Worm (Caenorhabditis elegans) whole organism, L4 larva: ENCODE results near the gene F35D2.6.

Experiments
- F44E2.7 ChIP-seq: fragments of 200-800 bp; sonication (Bioruptor generic); IDR thresholded peaks from 2 replicates; pipeline ENCODE4 v2.1.2; 2022; ENCODE audit warnings: missing genetic modification characterization, missing compliant biosample characterization
- R02D3.7 ChIP-seq: fragments of 150-350 bp; sonication (generic microtip); optimal IDR thresholded peaks from 3 replicates; lab custom pipeline; 2014; ENCODE audit warnings: missing biosample characterization, missing genetic modification characterization
- T20F7.1 ChIP-seq: fragments of 200-800 bp; sonication (Bioruptor generic); optimal IDR thresholded peaks from 2 replicates; lab custom pipeline; 2018; ENCODE audit warnings: mild to moderate bottlenecking, missing genetic modification characterization, missing compliant biosample characterization
- Y105C5A.15 ChIP-seq: fragments of 200-800 bp; sonication (Bioruptor generic); IDR thresholded peaks from 2 replicates; pipeline ENCODE4 v1.3.6; 2022; ENCODE audit warnings: missing genetic modification characterization, missing compliant biosample characterization
- ZK337.2 ChIP-seq: fragments of 200-800 bp; sonication (Bioruptor generic); IDR thresholded peaks from 2 replicates; pipeline ENCODE4 v1.3.6; 2022; ENCODE audit warnings: missing genetic modification reagents, missing genetic modification characterization, missing compliant biosample characterization
- ceh-32 ChIP-seq: sonication (generic microtip); optimal IDR thresholded peaks from 2 replicates; lab custom pipeline; 2016; ENCODE audit warnings: mild to moderate bottlenecking, missing genetic modification characterization, missing compliant biosample characterization; ENCODE audit not compliant: poor library complexity
- ceh-44 ChIP-seq: fragments of 200-800 bp; sonication (Bioruptor generic); IDR thresholded peaks from 2 replicates; pipeline ENCODE4 v1.3.6; 2022; ENCODE audit warnings: missing genetic modification reagents, missing genetic modification characterization, missing compliant biosample characterization
- ceh-62 ChIP-seq: sonication (generic microtip); optimal IDR thresholded peaks from 2 replicates; lab custom pipeline; 2017; ENCODE audit warnings: missing biosample characterization, missing genetic modification characterization
- cey-2 ChIP-seq: sonication (generic microtip); optimal IDR thresholded peaks from 3 replicates; lab custom pipeline; 2017; ENCODE audit warnings: missing genetic modification characterization, mild to moderate bottlenecking, missing compliant biosample characterization, antibody characterized with exemption, borderline replicate concordance; ENCODE audit not compliant: insufficient read depth
- ctbp-1 ChIP-seq: fragments of 200-800 bp; sonication (Bioruptor generic); IDR thresholded peaks from 2 replicates; pipeline ENCODE4 v1.3.6; 2022; ENCODE audit warnings: missing genetic modification reagents, missing genetic modification characterization, missing compliant biosample characterization
- dmd-8 ChIP-seq: fragments of 200-800 bp; sonication (Bioruptor generic); IDR thresholded peaks from 2 replicates; pipeline ENCODE4 v1.3.6; 2022; ENCODE audit warnings: missing genetic modification characterization, missing compliant biosample characterization
- dpl-1 ChIP-seq: fragments of 150-350 bp; optimal IDR thresholded peaks from 2 replicates; lab custom pipeline; 2014; ENCODE audit warnings: missing biosample characterization, missing genetic modification reagents, missing genetic modification characterization
- dve-1 ChIP-seq: sonication (generic microtip); optimal IDR thresholded peaks from 2 replicates; lab custom pipeline; 2017; ENCODE audit warnings: antibody characterized with exemption, mild to moderate bottlenecking, missing genetic modification characterization, missing compliant biosample characterization; ENCODE audit not compliant: insufficient read depth
- gei-8 ChIP-seq: fragments of 200-800 bp; sonication (Bioruptor generic); optimal IDR thresholded peaks from 2 replicates; lab custom pipeline; 2018; ENCODE audit warnings: mild to moderate bottlenecking, missing genetic modification characterization, missing compliant biosample characterization
- hif-1 ChIP-seq, 2 experiments: sonication (generic microtip); optimal IDR thresholded peaks; 2 replicates each; lab custom pipeline; 2016 to 2017; ENCODE audit warnings: missing compliant biosample characterization in 2 of 2, missing genetic modification characterization in 2 of 2, missing genetic modification reagents in 2 of 2, missing genotype in 2 of 2, mild to moderate bottlenecking in 1 of 2
- hlh-11 ChIP-seq: fragments of 200-800 bp; sonication (Bioruptor generic); optimal IDR thresholded peaks from 2 replicates; lab custom pipeline; 2018; ENCODE audit warnings: mild to moderate bottlenecking, missing genetic modification characterization, missing compliant biosample characterization
- hlh-30 ChIP-seq: sonication (generic microtip); optimal IDR thresholded peaks from 2 replicates; lab custom pipeline; 2017; ENCODE audit warnings: antibody characterized with exemption, mild to moderate bottlenecking, missing genetic modification characterization, missing compliant biosample characterization; ENCODE audit not compliant: insufficient read depth
- jun-1 ChIP-seq: fragments of 150-350 bp; optimal IDR thresholded peaks from 2 replicates; lab custom pipeline; 2014; ENCODE audit warnings: missing biosample characterization, missing genetic modification reagents, missing genetic modification characterization
- lim-7 ChIP-seq: fragments of 200-800 bp; sonication (Bioruptor generic); IDR thresholded peaks from 2 replicates; pipeline ENCODE4 v1.3.6; 2022; ENCODE audit warnings: missing genetic modification characterization, missing compliant biosample characterization
- lin-13 ChIP-seq: fragments of 150-350 bp; optimal IDR thresholded peaks from 2 replicates; lab custom pipeline; 2014; ENCODE audit warnings: missing biosample characterization, missing genetic modification reagents, missing genetic modification characterization
- lin-38 ChIP-seq: fragments of 200-800 bp; sonication (Bioruptor generic); IDR thresholded peaks from 2 replicates; pipeline ENCODE4 v1.3.6; 2022; ENCODE audit warnings: missing genetic modification reagents, missing genetic modification characterization, missing compliant biosample characterization
- lsy-2 ChIP-seq, 2 experiments: fragments of 150-350 bp in 1 of 2; sonication (generic microtip) in 1 of 2; optimal IDR thresholded peaks; 2 replicates each; lab custom pipeline; 2014 to 2017; ENCODE audit warnings: missing biosample characterization in 2 of 2, missing genetic modification characterization in 2 of 2
- mep-1 ChIP-seq: fragments of 150-350 bp; sonication (generic microtip); optimal IDR thresholded peaks from 3 replicates; lab custom pipeline; 2014; ENCODE audit warnings: missing biosample characterization, missing genetic modification characterization
- mes-2 ChIP-seq: sonication (generic microtip); optimal IDR thresholded peaks from 2 replicates; lab custom pipeline; 2016; ENCODE audit warnings: missing genotype, mild to moderate bottlenecking, missing genetic modification characterization, missing compliant biosample characterization; ENCODE audit not compliant: poor library complexity, severe bottlenecking
- mxl-2 ChIP-seq: fragments of 200-800 bp; sonication (Bioruptor generic); conservative IDR thresholded peaks from 2 replicates; pipeline ENCODE4 v1.3.6; 2022; ENCODE audit warnings: missing genetic modification reagents, missing genetic modification characterization, missing compliant biosample characterization
- nhr-10 ChIP-seq: fragments of 150-350 bp; optimal IDR thresholded peaks from 2 replicates; lab custom pipeline; 2014; ENCODE audit warnings: missing biosample characterization, missing genetic modification characterization
- nhr-102 ChIP-seq: sonication (generic microtip); optimal IDR thresholded peaks from 2 replicates; lab custom pipeline; 2016; ENCODE audit warnings: mild to moderate bottlenecking, missing genetic modification characterization, moderate library complexity, missing compliant biosample characterization
- nhr-28 ChIP-seq: fragments of 150-350 bp; optimal IDR thresholded peaks from 2 replicates; lab custom pipeline; 2014; ENCODE audit warnings: missing biosample characterization, missing genetic modification characterization
- nhr-42 ChIP-seq: fragments of 200-800 bp; sonication (Bioruptor generic); IDR thresholded peaks from 2 replicates; pipeline ENCODE4 v1.3.6; 2022; ENCODE audit warnings: missing genetic modification characterization, missing compliant biosample characterization
- nhr-77 ChIP-seq: fragments of 150-350 bp; optimal IDR thresholded peaks from 2 replicates; lab custom pipeline; 2014; ENCODE audit warnings: missing biosample characterization, missing genetic modification characterization
- rbr-2 ChIP-seq: sonication (generic microtip); optimal IDR thresholded peaks from 2 replicates; lab custom pipeline; 2016; ENCODE audit warnings: missing genotype, missing genetic modification characterization, missing compliant biosample characterization
- saeg-2 ChIP-seq: fragments of 200-800 bp; sonication (Bioruptor generic); IDR thresholded peaks from 2 replicates; pipeline ENCODE4 v1.3.6; 2022; ENCODE audit warnings: missing genetic modification reagents, missing genetic modification characterization, missing compliant biosample characterization
- tra-1 ChIP-seq: fragments of 200-800 bp; sonication (Bioruptor generic); IDR thresholded peaks from 2 replicates; pipeline ENCODE4 v1.3.6; 2022; ENCODE audit warnings: missing genetic modification reagents, missing genetic modification characterization, missing compliant biosample characterization
- unc-130 ChIP-seq: sonication (generic microtip); optimal IDR thresholded peaks from 2 replicates; lab custom pipeline; 2016; ENCODE audit warnings: missing genetic modification reagents, missing genetic modification characterization, missing compliant biosample characterization
- unc-39 ChIP-seq: sonication (generic microtip); optimal IDR thresholded peaks from 2 replicates; lab custom pipeline; 2017; ENCODE audit warnings: missing biosample characterization, missing genetic modification characterization
- unc-62 ChIP-seq, 3 experiments: fragments of 150-350 bp in 1 of 3; sonication (generic microtip); optimal IDR thresholded peaks in 2 of 3; peaks in 1 of 3; 1 replicate in 1 of 3; 2 replicates in 2 of 3; lab custom pipeline; 2014 to 2017; ENCODE audit warnings: missing biosample characterization in 3 of 3, missing genetic modification characterization in 3 of 3, missing genetic modification reagents in 3 of 3, missing genotype in 1 of 3
- ztf-11 ChIP-seq: fragments of 150-350 bp; optimal IDR thresholded peaks from 2 replicates; lab custom pipeline; 2014; ENCODE audit warnings: missing biosample characterization, missing genetic modification characterization

F35D2.6 gene

DNA sequence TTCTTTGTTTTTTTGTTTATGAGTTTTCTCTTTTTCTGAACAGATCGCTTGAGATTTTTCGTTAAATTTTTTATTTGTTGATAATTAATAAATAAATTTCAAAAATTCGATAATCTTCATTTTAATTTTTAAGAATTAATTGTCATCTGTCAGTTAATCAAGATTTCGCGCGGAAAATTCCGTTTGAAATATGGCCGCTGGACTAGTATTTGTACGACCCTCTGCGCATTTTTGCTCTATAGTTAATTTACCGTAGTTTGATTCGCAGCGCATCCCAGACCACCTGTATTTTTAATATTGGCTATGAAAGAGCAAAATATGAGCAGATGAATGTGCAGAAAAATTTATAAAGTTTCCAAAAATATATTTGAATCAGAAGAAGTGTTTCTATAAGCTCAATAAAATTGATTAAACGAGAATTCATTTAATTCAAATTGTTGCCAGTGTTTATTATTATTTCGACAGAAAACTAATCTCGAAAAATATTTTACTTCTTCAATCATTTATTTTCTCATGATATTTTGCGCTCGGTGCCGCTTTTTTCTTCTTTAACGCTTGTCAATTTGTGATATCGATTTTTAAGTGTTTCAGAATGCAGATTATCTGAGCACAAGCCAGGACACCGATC is 39.8 kb upstream of the F35D2.6 start, which contains the start of gene nfi-1:
nfi-1 (plus strand) TSS at position 578 of the 628 bp plus-strand sequence.
- TF ChIP-seq mes-2 (tag; lab: Kevin White, UChicago) (peak; percentile 93), gei-8 (no peak), dpl-1 (peak; percentile 78), nhr-10 (no peak), lin-38 (peak; percentile 66), rbr-2 (tag; lab: Kevin White, UChicago) (peak; percentile 8), mep-1 (tag; lab: Kevin White, UChicago) (peak; percentile 43), dve-1 (peak; percentile 32), tra-1 (GFP tag; lab: Robert Waterston, UW) (no peak), nhr-77 (tag; lab: Kevin White, UChicago) (peak; percentile 19), nhr-42 (no peak), hif-1 (tag; optimal IDR thresholded peaks at IDR 0.05; lab: Kevin White, UChicago) (peak in 1 of 2 experiments; percentile 66), dmd-8 (GFP tag; lab: Robert Waterston, UW) (no peak), T20F7.1 (GFP tag; lab: Kevin White, UChicago) (peak; percentile 42), lsy-2 (tag; optimal IDR thresholded peaks at IDR 0.05; lab: Kevin White, UChicago) (peak in 1 of 2 experiments; percentile 95), nhr-28 (tag; lab: Kevin White, UChicago) (peak; percentile 41), hlh-11 (peak; percentile 36), unc-130 (GFP tag; lab: Kevin White, UChicago) (peak; percentile 65)

- TF ChIP-seq ZK337.2 (GFP tag; lab: Robert Waterston, UW) (no peak), cey-2 (tag; lab: Kevin White, UChicago) (no peak), saeg-2 (GFP tag; lab: Robert Waterston, UW) (no peak), nhr-102 (tag; lab: Kevin White, UChicago) (no peak), F44E2.7 (no peak), ceh-32 (no peak), Y105C5A.15 (GFP tag; lab: Robert Waterston, UW) (no peak), ctbp-1 (GFP tag; lab: Robert Waterston, UW) (no peak), hlh-30 (tag; lab: Kevin White, UChicago) (no peak), dpl-1 (no peak), jun-1 (tag; lab: Kevin White, UChicago) (no peak), lin-13 (no peak), unc-39 (tag; lab: Kevin White, UChicago) (no peak), ceh-62 (tag; lab: Kevin White, UChicago) (no peak), lim-7 (GFP tag; lab: Robert Waterston, UW) (no peak), ceh-44 (no peak), ztf-11 (tag; lab: Kevin White, UChicago) (no peak)
These were observed 34.6 kb upstream of the F35D2.6 start for ce11 chrII:7542952-7543351.

DNA sequence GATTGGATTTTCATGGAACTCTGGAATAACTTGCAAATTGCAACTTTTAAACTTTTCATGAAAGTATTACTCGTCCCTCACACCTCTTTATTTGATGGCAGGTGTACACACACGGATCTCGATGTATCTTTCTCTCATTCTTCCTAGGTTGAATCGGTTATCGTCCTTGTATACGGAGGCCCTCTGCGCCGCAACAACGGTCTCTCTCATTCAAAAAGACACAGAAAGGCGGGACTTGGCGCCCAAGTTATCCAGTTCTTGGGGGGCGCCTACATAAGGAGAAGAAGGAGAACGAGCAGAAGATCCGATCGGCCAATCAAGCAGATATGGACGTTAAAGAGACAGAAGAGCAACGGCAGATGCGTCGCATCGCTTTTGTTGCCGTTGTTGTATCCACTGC is 33.7 kb upstream of the F35D2.6 start, which contains the start of gene rol-8:
rol-8 (plus strand) TSS at position 301 of the 400 bp plus-strand sequence.
- TF ChIP-seq mxl-2 (no peak), R02D3.7 (no peak), unc-62 (GFP tag; optimal IDR thresholded peaks at IDR 0.05 in 1 of 2; lab: Kevin White, UChicago) (peak in 1 of 2 experiments; percentile 60), unc-62 (tag; optimal IDR thresholded peaks at IDR 0.05; lab: Kevin White, UChicago) (no peak)
